Worm (Caenorhabditis elegans) whole organism, L4/young adult: Measurements from ENCODE around the gene obr-1.

Experiments
- W03F9.2 ChIP-seq: fragments of 150-350 bp; optimal IDR thresholded peaks from 2 replicates; lab custom pipeline; 2014; ENCODE audit warnings: missing biosample characterization, missing genetic modification characterization
- dao-5 ChIP-seq: sonication (generic microtip); optimal IDR thresholded peaks from 2 replicates; lab custom pipeline; 2016; ENCODE audit warnings: missing genotype, missing genetic modification characterization, moderate library complexity, missing compliant biosample characterization
- him-1 ChIP-seq: sonication (generic microtip); optimal IDR thresholded peaks from 2 replicates; lab custom pipeline; 2016; ENCODE audit warnings: missing genotype, missing genetic modification reagents, missing genetic modification characterization, missing compliant biosample characterization

ce11 chrIII:11283648-11284047, 13.0 kb upstream of the obr-1 start:
- TF ChIP-seq him-1 (tag; lab: Kevin White, UChicago): no peak
- TF ChIP-seq dao-5 (tag; lab: Kevin White, UChicago): no peak
- no peak for TF ChIP-seq W03F9.2 (tag; lab: Kevin White, UChicago)
